Worm (Caenorhabditis elegans) whole organism, L4 larva: Measurements from ENCODE around the gene ttr-43.
A peak's percentile ranks its signal among the peaks of the same experiment; 100 is the strongest.

Source experiments
- D1046.2 ChIP-seq: fragments of 200-800 bp; sonication (Bioruptor generic); IDR thresholded peaks from 2 replicates; pipeline ENCODE4 v1.3.6; 2022; ENCODE audit warnings: missing genetic modification characterization, missing compliant biosample characterization
- R02D3.7 ChIP-seq: fragments of 150-350 bp; sonication (generic microtip); optimal IDR thresholded peaks from 3 replicates; lab custom pipeline; 2014; ENCODE audit warnings: missing biosample characterization, missing genetic modification characterization
- Y48G9A.11 ChIP-seq: fragments of 200-800 bp; sonication (Bioruptor generic); IDR thresholded peaks from 2 replicates; pipeline ENCODE4 v1.3.6; 2022; ENCODE audit warnings: missing genetic modification reagents, missing genetic modification characterization, missing compliant biosample characterization
- aha-1 ChIP-seq: fragments of 150-350 bp; peaks from one replicate; lab custom pipeline; 2014; ENCODE audit warnings: missing biosample characterization, missing genetic modification characterization
- ama-1 ChIP-seq: fragments of 150-350 bp; optimal IDR thresholded peaks from 2 replicates; lab custom pipeline; 2014; ENCODE audit warnings: inconsistent platforms, mixed read lengths
- ceh-20 ChIP-seq: fragments of 200-800 bp; sonication (Bioruptor generic); IDR thresholded peaks from 2 replicates; pipeline ENCODE4 v1.3.6; 2022; ENCODE audit warnings: missing genetic modification reagents, missing genetic modification characterization, missing compliant biosample characterization
- ceh-44 ChIP-seq: fragments of 200-800 bp; sonication (Bioruptor generic); IDR thresholded peaks from 2 replicates; pipeline ENCODE4 v1.3.6; 2022; ENCODE audit warnings: missing genetic modification reagents, missing genetic modification characterization, missing compliant biosample characterization
- ceh-62 ChIP-seq: sonication (generic microtip); optimal IDR thresholded peaks from 2 replicates; lab custom pipeline; 2017; ENCODE audit warnings: missing biosample characterization, missing genetic modification characterization
- daf-16 ChIP-seq, 3 experiments: sonication (generic microtip); optimal IDR thresholded peaks; 2 replicates each; lab custom pipeline; 2016 to 2017; ENCODE audit warnings: missing genetic modification characterization in 3 of 3, missing genetic modification reagents in 3 of 3, mild to moderate bottlenecking in 2 of 3, missing compliant biosample characterization in 2 of 3, missing biosample characterization in 1 of 3, moderate library complexity in 1 of 3
- daf-19 ChIP-seq: fragments of 200-800 bp; sonication (Bioruptor generic); conservative IDR thresholded peaks from 2 replicates; pipeline ENCODE4 v1.3.6; 2022; ENCODE audit warnings: missing genetic modification characterization, missing compliant biosample characterization
- daf-8 ChIP-seq: fragments of 200-800 bp; sonication (Bioruptor generic); IDR thresholded peaks from 2 replicates; pipeline ENCODE4 v1.3.6; 2022; ENCODE audit warnings: missing genetic modification characterization, missing compliant biosample characterization
- egl-43 ChIP-seq: fragments of 200-800 bp; sonication (Bioruptor generic); IDR thresholded peaks from 2 replicates; pipeline ENCODE4 v1.3.6; 2022; ENCODE audit warnings: missing genetic modification reagents, missing genetic modification characterization, missing compliant biosample characterization
- fkh-10 ChIP-seq: fragments of 150-350 bp; optimal IDR thresholded peaks from 2 replicates; lab custom pipeline; 2014; ENCODE audit warnings: missing biosample characterization, missing genetic modification reagents, missing genetic modification characterization
- fos-1 ChIP-seq: fragments of 150-350 bp; optimal IDR thresholded peaks from 2 replicates; lab custom pipeline; 2014; ENCODE audit warnings: missing biosample characterization, missing genetic modification characterization
- gei-8 ChIP-seq: fragments of 200-800 bp; sonication (Bioruptor generic); optimal IDR thresholded peaks from 2 replicates; lab custom pipeline; 2018; ENCODE audit warnings: mild to moderate bottlenecking, missing genetic modification characterization, missing compliant biosample characterization
- jun-1 ChIP-seq: fragments of 150-350 bp; optimal IDR thresholded peaks from 2 replicates; lab custom pipeline; 2014; ENCODE audit warnings: missing biosample characterization, missing genetic modification reagents, missing genetic modification characterization
- lim-7 ChIP-seq: fragments of 200-800 bp; sonication (Bioruptor generic); IDR thresholded peaks from 2 replicates; pipeline ENCODE4 v1.3.6; 2022; ENCODE audit warnings: missing genetic modification characterization, missing compliant biosample characterization
- lin-1 ChIP-seq: fragments of 200-800 bp; sonication (Bioruptor generic); IDR thresholded peaks from 2 replicates; pipeline ENCODE4 v1.3.6; 2022; ENCODE audit warnings: missing genetic modification reagents, missing genetic modification characterization, missing compliant biosample characterization
- lsy-2 ChIP-seq, 2 experiments: fragments of 150-350 bp in 1 of 2; sonication (generic microtip) in 1 of 2; optimal IDR thresholded peaks; 2 replicates each; lab custom pipeline; 2014 to 2017; ENCODE audit warnings: missing biosample characterization in 2 of 2, missing genetic modification characterization in 2 of 2
- madf-9 ChIP-seq: fragments of 200-800 bp; sonication (Bioruptor generic); conservative IDR thresholded peaks from 2 replicates; pipeline ENCODE4 v1.3.6; 2022; ENCODE audit warnings: missing genetic modification reagents, missing genetic modification characterization, missing compliant biosample characterization
- mep-1 ChIP-seq: fragments of 150-350 bp; sonication (generic microtip); optimal IDR thresholded peaks from 3 replicates; lab custom pipeline; 2014; ENCODE audit warnings: missing biosample characterization, missing genetic modification characterization
- nhr-28 ChIP-seq: fragments of 150-350 bp; optimal IDR thresholded peaks from 2 replicates; lab custom pipeline; 2014; ENCODE audit warnings: missing biosample characterization, missing genetic modification characterization
- nhr-48 ChIP-seq: sonication (generic microtip); optimal IDR thresholded peaks from 2 replicates; lab custom pipeline; 2016; ENCODE audit warnings: mild to moderate bottlenecking, missing genetic modification characterization, missing compliant biosample characterization
- nhr-6 ChIP-seq: fragments of 150-350 bp; optimal IDR thresholded peaks from 2 replicates; lab custom pipeline; 2014; ENCODE audit warnings: missing biosample characterization, missing genetic modification characterization
- nhr-77 ChIP-seq: fragments of 150-350 bp; optimal IDR thresholded peaks from 2 replicates; lab custom pipeline; 2014; ENCODE audit warnings: missing biosample characterization, missing genetic modification characterization
- php-3 ChIP-seq: fragments of 200-800 bp; sonication (Bioruptor generic); IDR thresholded peaks from 2 replicates; pipeline ENCODE4 v1.3.6; 2022; ENCODE audit warnings: missing genetic modification reagents, missing genetic modification characterization, missing compliant biosample characterization
- pqm-1 ChIP-seq: sonication (generic microtip); optimal IDR thresholded peaks from 2 replicates; lab custom pipeline; 2017; ENCODE audit warnings: missing biosample characterization, missing genetic modification characterization
- set-16 ChIP-seq: fragments of 200-800 bp; sonication (Bioruptor generic); IDR thresholded peaks from 2 replicates; pipeline ENCODE4 v1.3.6; 2022; ENCODE audit warnings: missing genetic modification reagents, missing genetic modification characterization, missing compliant biosample characterization
- snpc-4 ChIP-seq: fragments of 150-350 bp; optimal IDR thresholded peaks from 2 replicates; lab custom pipeline; 2014; ENCODE audit warnings: missing biosample characterization, missing genetic modification characterization
- spr-1 ChIP-seq: sonication (generic microtip); optimal IDR thresholded peaks from 2 replicates; lab custom pipeline; 2016; ENCODE audit warnings: mild to moderate bottlenecking, missing genetic modification characterization, missing compliant biosample characterization
- unc-62 ChIP-seq, 3 experiments: fragments of 150-350 bp in 1 of 3; sonication (generic microtip); optimal IDR thresholded peaks in 2 of 3; peaks in 1 of 3; 1 replicate in 1 of 3; 2 replicates in 2 of 3; lab custom pipeline; 2014 to 2017; ENCODE audit warnings: missing biosample characterization in 3 of 3, missing genetic modification characterization in 3 of 3, missing genetic modification reagents in 3 of 3, missing genotype in 1 of 3
- vab-7 ChIP-seq: fragments of 200-800 bp; sonication (Bioruptor generic); IDR thresholded peaks from 2 replicates; pipeline ENCODE4 v1.3.6; 2022; ENCODE audit warnings: missing genetic modification reagents, missing genetic modification characterization, missing compliant biosample characterization
- zfp-2 ChIP-seq: sonication (generic microtip); optimal IDR thresholded peaks from 2 replicates; lab custom pipeline; 2016; ENCODE audit warnings: mild to moderate bottlenecking, missing genetic modification characterization, missing compliant biosample characterization
- zip-11 ChIP-seq: fragments of 200-800 bp; sonication (Bioruptor generic); IDR thresholded peaks from 2 replicates; pipeline ENCODE4 v1.3.6; 2022; ENCODE audit warnings: missing genetic modification characterization, missing compliant biosample characterization
- zip-2 ChIP-seq: fragments of 150-350 bp; optimal IDR thresholded peaks from 2 replicates; lab custom pipeline; 2014; ENCODE audit warnings: missing biosample characterization, missing genetic modification characterization

ttr-43 gene

ce11 chrV:12586793-12587192 lies 3.7 kb downstream of the ttr-43 start:
- TF ChIP-seq ceh-62 (tag; lab: Kevin White, UChicago) = no peak
- TF ChIP-seq zip-2 = no peak
- no peak for TF ChIP-seq daf-19 (GFP tag; lab: Robert Waterston, UW)
- TF ChIP-seq jun-1 (tag; lab: Kevin White, UChicago) = no peak
- no peak for TF ChIP-seq ama-1 (lab: Kevin White, UChicago)
- TF ChIP-seq ceh-44 = no peak
- TF ChIP-seq egl-43 = no peak
- TF ChIP-seq zfp-2 (tag; lab: Kevin White, UChicago) = no peak
- TF ChIP-seq Y48G9A.11 (GFP tag; lab: Robert Waterston, UW) = no peak
- no peak for TF ChIP-seq fkh-10 (GFP tag; lab: Kevin White, UChicago)
- no peak for TF ChIP-seq aha-1 (tag; lab: Kevin White, UChicago)
- no peak for TF ChIP-seq fos-1 (tag; lab: Kevin White, UChicago)
- TF ChIP-seq vab-7 (GFP tag; lab: Robert Waterston, UW) = no peak
- no peak for TF ChIP-seq unc-62 (GFP tag; optimal IDR thresholded peaks at IDR 0.05 in 1 of 2; lab: Kevin White, UChicago)
- no peak for TF ChIP-seq unc-62 (tag; optimal IDR thresholded peaks at IDR 0.05; lab: Kevin White, UChicago)

DNA sequence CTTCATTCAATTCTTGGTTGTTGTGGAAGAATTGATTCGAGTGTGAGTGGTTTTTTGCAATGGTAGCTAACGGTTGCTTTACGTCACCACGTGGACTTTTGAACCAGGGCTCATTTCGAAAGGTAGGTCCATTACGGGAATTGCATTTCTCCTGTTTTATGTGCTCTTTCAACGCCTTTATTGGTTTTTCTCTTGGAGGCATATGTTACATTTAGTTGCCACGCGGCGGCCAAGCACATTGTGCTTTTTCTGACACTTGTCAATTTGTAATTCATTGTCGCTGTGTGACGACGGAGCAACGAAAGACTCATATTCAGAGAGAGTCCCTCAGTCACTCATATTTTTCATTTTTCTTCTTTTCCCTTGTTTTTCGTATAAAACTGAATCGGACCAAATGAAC lies 5.7 kb downstream of the ttr-43 start:
- TF ChIP-seq R02D3.7 (tag; lab: Kevin White, UChicago) = no peak
- TF ChIP-seq unc-62 (GFP tag; optimal IDR thresholded peaks at IDR 0.05 in 1 of 2; lab: Kevin White, UChicago) = peak in 1 of 2 experiments; percentile 94
- no peak for TF ChIP-seq unc-62 (tag; optimal IDR thresholded peaks at IDR 0.05; lab: Kevin White, UChicago)
- TF ChIP-seq nhr-6 (tag; lab: Kevin White, UChicago) = no peak
- TF ChIP-seq, all 104 proteins: peak for 1

DNA sequence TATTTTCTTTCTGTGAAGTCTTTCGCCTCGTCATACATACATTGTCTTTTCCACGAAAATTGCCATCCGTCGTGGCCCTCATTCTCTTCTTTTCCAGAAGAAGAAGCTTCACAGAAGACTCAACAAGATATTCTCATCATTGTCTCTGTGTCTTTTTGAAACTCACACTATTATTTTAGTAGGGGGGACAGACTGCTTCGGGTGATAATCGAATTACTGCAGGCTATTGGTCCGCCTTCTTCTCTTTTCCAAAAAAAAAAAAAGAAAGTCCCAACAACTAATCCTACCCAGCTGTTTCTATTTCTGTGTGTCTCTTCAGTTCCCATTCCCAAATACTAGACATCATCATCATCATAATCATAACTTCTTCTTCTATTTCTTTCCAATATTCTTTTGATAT lies 7.1 kb downstream of the ttr-43 start:
- TF ChIP-seq lsy-2 (tag; optimal IDR thresholded peaks at IDR 0.05; lab: Kevin White, UChicago) (no peak), unc-62 (GFP tag; optimal IDR thresholded peaks at IDR 0.05 in 1 of 2; lab: Kevin White, UChicago) (peak in 1 of 2 experiments; percentile 76), unc-62 (tag; optimal IDR thresholded peaks at IDR 0.05; lab: Kevin White, UChicago) (no peak)

DNA sequence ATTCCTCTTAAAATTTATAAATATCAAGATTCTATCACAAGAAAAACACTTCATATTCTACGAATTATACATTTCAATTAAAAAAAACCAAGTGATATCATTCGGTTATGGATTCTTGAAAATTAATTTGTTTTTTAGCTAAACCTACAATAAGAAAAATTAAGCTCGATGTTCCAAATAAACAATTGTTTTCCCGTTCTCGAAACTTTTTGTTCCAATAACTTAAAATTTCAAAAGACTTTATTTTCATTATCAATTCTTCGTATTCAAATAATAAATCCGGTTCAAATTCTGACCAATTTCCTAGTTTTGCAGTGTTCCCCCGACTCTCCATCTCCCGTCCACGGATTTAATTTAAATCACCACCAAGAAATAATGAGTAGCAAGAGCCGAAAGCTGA lies 11.2 kb downstream of the ttr-43 start, which contains the start of gene E02A10.3:
E02A10.3 (plus strand) TSS at position 301 of the 400 bp plus-strand sequence.
- TF ChIP-seq php-3 = no peak
- TF ChIP-seq ceh-20 (GFP tag; lab: Robert Waterston, UW) = no peak
- TF ChIP-seq lin-1 (GFP tag; lab: Robert Waterston, UW) = no peak
- no peak for TF ChIP-seq daf-8 (GFP tag; lab: Robert Waterston, UW)
- no peak for TF ChIP-seq zip-11 (GFP tag; lab: Robert Waterston, UW)
- TF ChIP-seq spr-1 = no peak
- TF ChIP-seq gei-8 (GFP tag; lab: Kevin White, UChicago) = no peak
- TF ChIP-seq lim-7 = no peak
- TF ChIP-seq nhr-77 = no peak
- no peak for TF ChIP-seq zip-2
- no peak for TF ChIP-seq daf-16 (GFP tag; optimal IDR thresholded peaks at IDR 0.05; lab: Kevin White, UChicago)
- no peak for TF ChIP-seq daf-16 (tag; optimal IDR thresholded peaks at IDR 0.05; lab: Kevin White, UChicago)
- no peak for TF ChIP-seq ceh-62 (tag; lab: Kevin White, UChicago)
- TF ChIP-seq nhr-48 (tag; lab: Kevin White, UChicago) = no peak
- TF ChIP-seq D1046.2 (GFP tag; lab: Robert Waterston, UW) = no peak
- TF ChIP-seq mep-1 = no peak
- TF ChIP-seq snpc-4 (tag; lab: Kevin White, UChicago) = no peak
- no peak for TF ChIP-seq lsy-2 (tag; optimal IDR thresholded peaks at IDR 0.05; lab: Kevin White, UChicago)
- no peak for TF ChIP-seq madf-9 (GFP tag; lab: Robert Waterston, UW)
- TF ChIP-seq pqm-1 = no peak
- no peak for TF ChIP-seq nhr-6 (tag; lab: Kevin White, UChicago)

DNA sequence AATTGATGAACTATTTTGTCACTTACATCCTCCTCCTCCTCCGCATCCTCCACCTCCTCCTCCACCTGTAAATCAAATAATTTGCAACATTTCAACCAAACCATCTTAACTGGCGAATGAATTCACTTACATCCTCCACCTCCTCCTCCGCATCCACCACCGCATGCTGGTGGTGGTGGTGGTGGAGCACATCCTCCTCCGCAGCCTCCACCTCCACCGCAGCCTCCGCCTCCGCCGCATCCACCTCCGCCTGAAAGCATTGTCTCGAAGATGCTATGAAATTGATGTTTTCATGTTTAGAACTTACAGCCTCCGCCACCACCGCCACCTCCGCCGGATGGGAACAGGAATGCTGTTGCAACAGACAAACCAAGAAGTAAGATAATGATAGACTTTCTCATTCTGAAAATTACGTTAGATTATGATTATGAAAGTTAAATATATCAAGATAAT lies 14.0 kb downstream of the ttr-43 start, which contains the start of gene grl-23:
grl-23 (minus strand) TSS at position 403 of the 453 bp plus-strand sequence.
- TF ChIP-seq nhr-28 (tag; lab: Kevin White, UChicago) (no peak), set-16 (GFP tag; lab: Robert Waterston, UW) (peak; percentile 91), unc-62 (GFP tag; optimal IDR thresholded peaks at IDR 0.05 in 1 of 2; lab: Kevin White, UChicago) (no peak), unc-62 (tag; optimal IDR thresholded peaks at IDR 0.05; lab: Kevin White, UChicago) (no peak)
